Worm (Caenorhabditis elegans) whole organism, late embryonic: Measurements from ENCODE around the gene C37E2.2.

Source experiments
- C08G9.2 ChIP-seq: sonication (generic microtip); optimal IDR thresholded peaks from 2 replicates; lab custom pipeline; 2016; ENCODE audit warnings: mild to moderate bottlenecking, missing genetic modification characterization, moderate library complexity, missing compliant biosample characterization
- C38D4.7 ChIP-seq: fragments of 200-800 bp; sonication (Bioruptor generic); optimal IDR thresholded peaks from 2 replicates; lab custom pipeline; 2018; ENCODE audit warnings: mild to moderate bottlenecking, missing genetic modification characterization, moderate library complexity, missing compliant biosample characterization
- F13H6.1 ChIP-seq: sonication (generic microtip); optimal IDR thresholded peaks from 2 replicates; lab custom pipeline; 2016; ENCODE audit warnings: missing genetic modification characterization, missing compliant biosample characterization
- Y22D7AL.16 ChIP-seq: sonication (generic microtip); optimal IDR thresholded peaks from 2 replicates; lab custom pipeline; 2016; ENCODE audit warnings: missing genetic modification characterization, missing compliant biosample characterization
- ahr-1 ChIP-seq: sonication (generic microtip); optimal IDR thresholded peaks from 2 replicates; lab custom pipeline; 2016; ENCODE audit warnings: missing genetic modification characterization, missing compliant biosample characterization
- ceh-18 ChIP-seq: sonication (generic microtip); optimal IDR thresholded peaks from 2 replicates; lab custom pipeline; 2016; ENCODE audit warnings: missing genetic modification characterization, missing compliant biosample characterization
- ceh-2 ChIP-seq: sonication (generic microtip); optimal IDR thresholded peaks from 2 replicates; lab custom pipeline; 2016; ENCODE audit warnings: missing genotype, missing genetic modification characterization, missing compliant biosample characterization
- ceh-30 ChIP-seq: fragments of 150-350 bp; optimal IDR thresholded peaks from 2 replicates; lab custom pipeline; 2014; ENCODE audit warnings: missing biosample characterization, missing genetic modification characterization
- ceh-31 ChIP-seq: sonication (generic microtip); optimal IDR thresholded peaks from 2 replicates; lab custom pipeline; 2016; ENCODE audit warnings: missing genetic modification characterization, missing compliant biosample characterization
- ceh-34 ChIP-seq: sonication (generic microtip); optimal IDR thresholded peaks from 2 replicates; lab custom pipeline; 2016; ENCODE audit warnings: mild to moderate bottlenecking, missing genetic modification characterization, missing compliant biosample characterization
- ceh-45 ChIP-seq: fragments of 200-800 bp; sonication (Bioruptor generic); IDR thresholded peaks from 2 replicates; pipeline ENCODE4 v1.3.6; 2022; ENCODE audit warnings: missing genetic modification reagents, missing genetic modification characterization, missing compliant biosample characterization
- ceh-48 ChIP-seq: sonication (generic microtip); optimal IDR thresholded peaks from 2 replicates; lab custom pipeline; 2016; ENCODE audit warnings: missing genetic modification characterization, inconsistent platforms, missing compliant biosample characterization
- ceh-9 ChIP-seq: sonication (generic microtip); optimal IDR thresholded peaks from 2 replicates; lab custom pipeline; 2016; ENCODE audit warnings: mild to moderate bottlenecking, missing genetic modification characterization, inconsistent platforms, missing compliant biosample characterization
- dmd-4 ChIP-seq: sonication (generic microtip); optimal IDR thresholded peaks from 2 replicates; lab custom pipeline; 2016; ENCODE audit warnings: borderline replicate concordance, missing genetic modification characterization, missing compliant biosample characterization
- elt-2 ChIP-seq: sonication (generic microtip); optimal IDR thresholded peaks from 2 replicates; lab custom pipeline; 2016; ENCODE audit warnings: missing genetic modification reagents, missing genetic modification characterization, missing compliant biosample characterization
- elt-4 ChIP-seq: sonication (generic microtip); optimal IDR thresholded peaks from 2 replicates; lab custom pipeline; 2016; ENCODE audit warnings: missing genetic modification characterization, missing compliant biosample characterization
- ets-4 ChIP-seq: sonication (generic microtip); optimal IDR thresholded peaks from 2 replicates; lab custom pipeline; 2016; ENCODE audit warnings: missing genetic modification characterization, missing compliant biosample characterization
- fax-1 ChIP-seq: sonication (generic microtip); optimal IDR thresholded peaks from 2 replicates; lab custom pipeline; 2016; ENCODE audit warnings: missing genotype, missing genetic modification characterization, missing compliant biosample characterization
- fkh-10 ChIP-seq: fragments of 150-350 bp; optimal IDR thresholded peaks from 2 replicates; lab custom pipeline; 2014; ENCODE audit warnings: missing biosample characterization, missing genetic modification reagents, missing genetic modification characterization
- hlh-13 ChIP-seq: fragments of 200-800 bp; sonication (Bioruptor generic); optimal IDR thresholded peaks from 2 replicates; lab custom pipeline; 2018; ENCODE audit warnings: mild to moderate bottlenecking, missing genetic modification characterization, missing compliant biosample characterization
- hlh-6 ChIP-seq: sonication (generic microtip); optimal IDR thresholded peaks from 2 replicates; lab custom pipeline; 2016; ENCODE audit warnings: missing genotype, missing genetic modification characterization, missing compliant biosample characterization
- lim-6 ChIP-seq: sonication (generic microtip); optimal IDR thresholded peaks from 2 replicates; lab custom pipeline; 2016; ENCODE audit warnings: missing genetic modification characterization, missing compliant biosample characterization
- nfya-1 ChIP-seq: sonication (generic microtip); optimal IDR thresholded peaks from 2 replicates; lab custom pipeline; 2017; ENCODE audit warnings: missing genetic modification characterization, mild to moderate bottlenecking, missing compliant biosample characterization, antibody characterized with exemption, moderate library complexity
- nhr-11 ChIP-seq: fragments of 150-350 bp; optimal IDR thresholded peaks from 2 replicates; lab custom pipeline; 2014; ENCODE audit warnings: missing biosample characterization, missing genetic modification characterization
- npax-4 ChIP-seq: sonication (generic microtip); optimal IDR thresholded peaks from 2 replicates; lab custom pipeline; 2016; ENCODE audit warnings: missing genetic modification characterization, missing compliant biosample characterization
- pag-3 ChIP-seq: sonication (generic microtip); optimal IDR thresholded peaks from 2 replicates; lab custom pipeline; 2016; ENCODE audit warnings: missing compliant biosample characterization, missing genetic modification characterization, borderline replicate concordance
- pat-9 ChIP-seq: fragments of 200-800 bp; sonication (Bioruptor generic); optimal IDR thresholded peaks from 2 replicates; lab custom pipeline; 2018; ENCODE audit warnings: mild to moderate bottlenecking, missing genetic modification characterization, moderate library complexity, missing compliant biosample characterization
- pha-2 ChIP-seq: sonication (generic microtip); optimal IDR thresholded peaks from 2 replicates; lab custom pipeline; 2017; ENCODE audit warnings: mild to moderate bottlenecking, missing genetic modification characterization, missing compliant biosample characterization
- ref-2 ChIP-seq: sonication (generic microtip); optimal IDR thresholded peaks from 2 replicates; lab custom pipeline; 2016; ENCODE audit warnings: missing genetic modification characterization, missing compliant biosample characterization
- sdc-2 ChIP-seq: sonication (generic microtip); optimal IDR thresholded peaks from 2 replicates; lab custom pipeline; 2016; ENCODE audit warnings: missing genotype, missing genetic modification characterization, missing compliant biosample characterization
- sox-4 ChIP-seq: sonication (generic microtip); optimal IDR thresholded peaks from 2 replicates; lab custom pipeline; 2017; ENCODE audit warnings: mild to moderate bottlenecking, missing genetic modification characterization, inconsistent platforms, missing compliant biosample characterization
- syd-9 ChIP-seq: sonication (generic microtip); optimal IDR thresholded peaks from 2 replicates; lab custom pipeline; 2016; ENCODE audit warnings: mild to moderate bottlenecking, missing genetic modification characterization, moderate library complexity, missing compliant biosample characterization
- tbx-2 ChIP-seq: sonication (generic microtip); optimal IDR thresholded peaks from 2 replicates; lab custom pipeline; 2016; ENCODE audit warnings: missing genetic modification characterization, missing compliant biosample characterization
- tbx-7 ChIP-seq: sonication (generic microtip); optimal IDR thresholded peaks from 2 replicates; lab custom pipeline; 2016; ENCODE audit warnings: missing genotype, missing genetic modification characterization, missing compliant biosample characterization
- unc-42 ChIP-seq: sonication (generic microtip); optimal IDR thresholded peaks from 2 replicates; lab custom pipeline; 2016; ENCODE audit warnings: missing genotype, missing genetic modification characterization, missing compliant biosample characterization
- unc-86 ChIP-seq: sonication (generic microtip); optimal IDR thresholded peaks from 2 replicates; lab custom pipeline; 2016; ENCODE audit warnings: missing genetic modification characterization, missing compliant biosample characterization

Gene C37E2.2

ce11 chrX:14175740-14176139, at the start of gene C37E2.2:
C37E2.2 (plus strand) TSS chrX:14176040.
- TF ChIP-seq ceh-9 (tag; lab: Kevin White, UChicago), result no peak
- TF ChIP-seq sdc-2, result no peak
- TF ChIP-seq C38D4.7 (GFP tag; lab: Kevin White, UChicago), result no peak
- TF ChIP-seq ceh-18 (tag; lab: Kevin White, UChicago), result no peak
- TF ChIP-seq dmd-4 (tag; lab: Kevin White, UChicago), result no peak
- TF ChIP-seq tbx-7 (tag; lab: Kevin White, UChicago), result no peak
- TF ChIP-seq fkh-10 (GFP tag; lab: Kevin White, UChicago), result no peak
- TF ChIP-seq Y22D7AL.16 (tag; lab: Kevin White, UChicago), result no peak
- TF ChIP-seq ceh-30 (tag; lab: Kevin White, UChicago), result no peak
- no peak for TF ChIP-seq ceh-34 (tag; lab: Kevin White, UChicago)

- TF ChIP-seq nfya-1 (tag; lab: Kevin White, UChicago) (peak; percentile 28), ahr-1 (tag; lab: Kevin White, UChicago) (no peak), pha-2 (no peak), Y22D7AL.16 (tag; lab: Kevin White, UChicago) (no peak), pat-9 (no peak), elt-2 (tag; lab: Kevin White, UChicago) (no peak), fax-1 (tag; lab: Kevin White, UChicago) (no peak), ceh-31 (tag; lab: Kevin White, UChicago) (peak; percentile 69), ceh-45 (GFP tag; lab: Robert Waterston, UW) (no peak), lim-6 (tag; lab: Kevin White, UChicago) (no peak), hlh-13 (GFP tag; lab: Kevin White, UChicago) (no peak), ceh-18 (tag; lab: Kevin White, UChicago) (peak; percentile 5), ceh-48 (tag; lab: Kevin White, UChicago) (peak; percentile 45), nhr-11 (tag; lab: Kevin White, UChicago) (no peak), ceh-2 (tag; lab: Kevin White, UChicago) (peak; percentile 14), ref-2 (tag; lab: Kevin White, UChicago) (no peak), ets-4 (tag; lab: Kevin White, UChicago) (peak; percentile 28), sox-4 (tag; lab: Kevin White, UChicago) (no peak), tbx-2 (tag; lab: Kevin White, UChicago) (peak; percentile 35), unc-42 (tag; lab: Kevin White, UChicago) (no peak), dmd-4 (tag; lab: Kevin White, UChicago) (no peak), ceh-34 (tag; lab: Kevin White, UChicago) (no peak), F13H6.1 (no peak), unc-86 (tag; lab: Kevin White, UChicago) (no peak), C08G9.2 (tag; lab: Kevin White, UChicago) (peak; percentile 51), elt-4 (tag; lab: Kevin White, UChicago) (no peak), pag-3 (tag; lab: Kevin White, UChicago) (no peak), syd-9 (tag; lab: Kevin White, UChicago) (no peak)
Measured at ce11 chrX:14127291-14127922, 48.4 kb upstream of the C37E2.2 start, which contains the start of gene F28H6.4. F28H6.4 (plus strand) TSS chrX:14127872.

ce11 chrX:14131476-14131875, 44.4 kb upstream of the C37E2.2 start:
- no peak for TF ChIP-seq lim-6 (tag; lab: Kevin White, UChicago)
- TF ChIP-seq ahr-1 (tag; lab: Kevin White, UChicago), result no peak
- TF ChIP-seq npax-4 (tag; lab: Kevin White, UChicago), result no peak
- no peak for TF ChIP-seq elt-2 (tag; lab: Kevin White, UChicago)
- TF ChIP-seq fax-1 (tag; lab: Kevin White, UChicago), result no peak
- no peak for TF ChIP-seq tbx-7 (tag; lab: Kevin White, UChicago)
- no peak for TF ChIP-seq hlh-6 (tag; lab: Kevin White, UChicago)
